Comparison of ENCODE assay signal across 5 fruit fly cellular contexts in genomic region chr4:610398-611319, dm6.
TF ChIP-seq lines count a peak whose summit lies in the region.

Eph (plus strand) TSS chr4:610684.

- TF ChIP-seq CTCF in whole organism, embryonic (GFP tag; optimal IDR thresholded peaks at IDR 0.05; lab: Kevin White, UChicago): no peak

TF ChIP-seq in whole organism, adult, 20 proteins besides CTCF, POLR2A, EP300 and RAD21:
- no peak for TF ChIP-seq CG5204 (GFP tag; optimal IDR thresholded peaks at IDR 0.05; lab: Kevin White, UChicago)
- TF ChIP-seq tj (GFP tag; optimal IDR thresholded peaks at IDR 0.05; lab: Kevin White, UChicago): peak; percentile 67

TF ChIP-seq in whole organism, embryonic, 481 proteins besides CTCF, POLR2A, EP300 and RAD21 (continues in another document):
- TF ChIP-seq CG9215 (GFP tag; IDR thresholded peaks at IDR 0.05; lab: Robert Waterston, UW) (no peak), Hey (tag; optimal IDR thresholded peaks at IDR 0.05; lab: Kevin White, UChicago) (no peak), CG17361 (GFP tag; IDR thresholded peaks at IDR 0.05; lab: Robert Waterston, UW) (peak; percentile 27; the same call in 1 of the 3 replicates), Hand (GFP tag; optimal IDR thresholded peaks at IDR 0.05; lab: Kevin White, UChicago) (no peak), sug (tag; optimal IDR thresholded peaks at IDR 0.05; lab: Kevin White, UChicago) (no peak), CG2116 (GFP tag; optimal IDR thresholded peaks at IDR 0.05; lab: Kevin White, UChicago) (peak; percentile 39), CG8290 (GFP tag; optimal IDR thresholded peaks at IDR 0.05; lab: Kevin White, UChicago) (peak; percentile 20), CG8290 (tag; optimal IDR thresholded peaks at IDR 0.05; lab: Kevin White, UChicago) (no peak), CG1603 (tag; optimal IDR thresholded peaks at IDR 0.05; lab: Kevin White, UChicago) (peak; percentile 99), NC2β (GFP tag; optimal IDR thresholded peaks at IDR 0.05; lab: Kevin White, UChicago) (no peak), B-H1 (GFP tag; IDR thresholded peaks at IDR 0.05; lab: Robert Waterston, UW) (no peak), CG17802 (tag; optimal IDR thresholded peaks at IDR 0.05; lab: Kevin White, UChicago) (peak; percentile 95), mld (GFP tag; IDR thresholded peaks at IDR 0.05; lab: Robert Waterston, UW; ENCODE audit: partially characterized antibody) (no peak), sob (GFP tag; IDR thresholded peaks at IDR 0.05; lab: Robert Waterston, UW) (no peak), CG30020 (tag; optimal IDR thresholded peaks at IDR 0.05; lab: Kevin White, UChicago) (peak; percentile 100), CG14710 (tag; optimal IDR thresholded peaks at IDR 0.05; lab: Kevin White, UChicago) (peak; percentile 50), cg (GFP tag; optimal IDR thresholded peaks at IDR 0.05; lab: Kevin White, UChicago) (peak; percentile 77), Med (GFP tag; lab: Kevin White, UChicago) (peak; percentile 53), yki (optimal IDR thresholded peaks at IDR 0.05; lab: Kevin White, UChicago) (no peak), zen2 (GFP tag; IDR thresholded peaks at IDR 0.05; lab: Robert Waterston, UW; ENCODE audit: partially characterized antibody) (no peak), CG15514 (GFP tag; optimal IDR thresholded peaks at IDR 0.05; lab: Kevin White, UChicago) (no peak), CG1024 (GFP tag; IDR thresholded peaks at IDR 0.05; lab: Robert Waterston, UW) (peak; percentile 96), CG11723 (GFP tag; optimal IDR thresholded peaks at IDR 0.05; lab: Kevin White, UChicago) (peak; percentile 93)

TF ChIP-seq in whole organism, prepupa, 60 proteins besides CTCF, POLR2A, EP300 and RAD21:
- TF ChIP-seq Eip78C (GFP tag; lab: Kevin White, UChicago): peak; percentile 77
- TF ChIP-seq OdsH (GFP tag; optimal IDR thresholded peaks at IDR 0.05; lab: Kevin White, UChicago): no peak
- peak; percentile 12 for TF ChIP-seq Hr4 (GFP tag; optimal IDR thresholded peaks at IDR 0.05; lab: Kevin White, UChicago)
- peak; percentile 4 for TF ChIP-seq topi (GFP tag; optimal IDR thresholded peaks at IDR 0.05; lab: Kevin White, UChicago)
- TF ChIP-seq esn (GFP tag; optimal IDR thresholded peaks at IDR 0.05; lab: Kevin White, UChicago): peak; percentile 7

TF ChIP-seq in whole organism, pupa, 21 proteins besides CTCF, POLR2A, EP300 and RAD21:
- TF ChIP-seq Ets98B (GFP tag; IDR thresholded peaks at IDR 0.05; lab: Robert Waterston, UW) (no peak), Pif1B (GFP tag; optimal IDR thresholded peaks at IDR 0.05; lab: Kevin White, UChicago) (peak; percentile 7), CG10348 (GFP tag; IDR thresholded peaks at IDR 0.05; lab: Robert Waterston, UW) (no peak), CG8159 (tag; optimal IDR thresholded peaks at IDR 0.05; lab: Kevin White, UChicago) (peak; percentile 38)

TF ChIP-seq in whole organism, wandering third instar larva, 38 proteins besides CTCF, POLR2A, EP300 and RAD21:
- TF ChIP-seq Sp1 (GFP tag; optimal IDR thresholded peaks at IDR 0.05; lab: Kevin White, UChicago) (no peak), woc (GFP tag; optimal IDR thresholded peaks at IDR 0.05; lab: Kevin White, UChicago) (peak; percentile 69), brk (GFP tag; optimal IDR thresholded peaks at IDR 0.05; lab: Kevin White, UChicago) (no peak), br (GFP tag; optimal IDR thresholded peaks at IDR 0.05; lab: Kevin White, UChicago) (no peak), Rel (GFP tag; optimal IDR thresholded peaks at IDR 0.05; lab: Kevin White, UChicago) (no peak), Rel (tag; optimal IDR thresholded peaks at IDR 0.05; lab: Kevin White, UChicago) (no peak)
